Worm (Caenorhabditis elegans): ENCODE measurements around the gene Y45F10B.9.
"Not testable (repeated sequence)": the region's sequence is repeated elsewhere in the genome, so short reads cannot be mapped to it uniquely, and the experiment has no call there.

Y45F10B.9 gene

ce11 chrIV:13591645-13592044 is 6.1 kb downstream of the Y45F10B.9 start, which contains the start of gene tsp-5:
Gene tsp-5 (minus strand): TSS chrIV:13591745.
- TF ChIP-seq T26A8.4 (GFP tag; IDR thresholded peaks at IDR 0.05): no peak
- peak; percentile 33 for TF ChIP-seq aha-1 (tag)

ce11 chrIV:13588544-13589043 is 9.1 kb downstream of the Y45F10B.9 start, which contains the start of gene sru-9:
Gene sru-9 (plus strand): TSS chrIV:13588993.
- peak; percentile 66 for TF ChIP-seq snpc-1.2 (GFP tag; IDR thresholded peaks at IDR 0.05)

- TF ChIP-seq ZK546.5 (tag; optimal IDR thresholded peaks at IDR 0.05) (no peak), mdt-29 (GFP tag; IDR thresholded peaks at IDR 0.05) (no peak), unc-62 (GFP tag; optimal IDR thresholded peaks at IDR 0.05 in 1 of 2) (peak in 1 of 2 experiments; percentile 85), unc-62 (tag; optimal IDR thresholded peaks at IDR 0.05) (no peak), cey-2 (tag; optimal IDR thresholded peaks at IDR 0.05; ENCODE audit: borderline replicate concordance, insufficient read depth) (no peak)
These were observed 10.5 kb downstream of the Y45F10B.9 start, which contains the start of gene Y45F10B.12 for ce11 chrIV:13587175-13587574. Gene Y45F10B.12 (plus strand): TSS chrIV:13587475.

- TF ChIP-seq lin-38 (GFP tag; IDR thresholded peaks at IDR 0.05) (no peak), spr-3 (GFP tag; optimal IDR thresholded peaks at IDR 0.05) (no peak), sdz-12 (GFP tag; optimal IDR thresholded peaks at IDR 0.05) (no peak), ceh-28 (tag; optimal IDR thresholded peaks at IDR 0.05) (no peak), jun-1 (tag; optimal IDR thresholded peaks at IDR 0.05) (no peak), set-16 (GFP tag; IDR thresholded peaks at IDR 0.05) (no peak), ceh-44 (GFP tag; IDR thresholded peaks at IDR 0.05) (no peak), pha-4 (GFP tag; IDR thresholded peaks at IDR 0.05) (no peak), pha-4 (tag; optimal IDR thresholded peaks at IDR 0.05) (no peak), dve-1 (tag; optimal IDR thresholded peaks at IDR 0.05; ENCODE audit: insufficient read depth) (no peak), zag-1 (tag; optimal IDR thresholded peaks at IDR 0.05) (no peak), tra-1 (GFP tag; IDR thresholded peaks at IDR 0.05) (no peak), lin-1 (GFP tag; IDR thresholded peaks at IDR 0.05) (no peak), ceh-82 (tag; optimal IDR thresholded peaks at IDR 0.05) (no peak), madf-5 (GFP tag; IDR thresholded peaks at IDR 0.05) (no peak), Y48G9A.11 (GFP tag; IDR thresholded peaks at IDR 0.05) (no peak), saeg-2 (GFP tag; IDR thresholded peaks at IDR 0.05) (no peak), F26F4.8 (GFP tag; conservative IDR thresholded peaks at IDR 0.05) (no peak), ZK546.5 (tag; optimal IDR thresholded peaks at IDR 0.05) (no peak)
These were observed 13.1 kb downstream of the Y45F10B.9 start, which contains the start of gene sru-11 for ce11 chrIV:13584646-13585045. Gene sru-11 (plus strand): TSS chrIV:13584946.

ce11 chrIV:13582909-13583308 is 14.8 kb downstream of the Y45F10B.9 start, which contains the start of gene sru-12:
Gene sru-12 (plus strand): TSS chrIV:13583209.
- TF ChIP-seq snpc-4 (tag; optimal IDR thresholded peaks at IDR 0.05) (no peak), tra-1 (GFP tag; IDR thresholded peaks at IDR 0.05) (no peak), nhr-25 (tag; optimal IDR thresholded peaks at IDR 0.05; ENCODE audit: borderline replicate concordance, insufficient read depth) (no peak), fos-1 (tag; optimal IDR thresholded peaks at IDR 0.05) (no peak)

ce11 chrIV:13578953-13579352 is 18.8 kb downstream of the Y45F10B.9 start, which contains the start of gene sru-16:
Gene sru-16 (plus strand): TSS chrIV:13579253.
- TF ChIP-seq nhr-42 (GFP tag; IDR thresholded peaks at IDR 0.05); arid-1 (GFP tag; conservative IDR thresholded peaks at IDR 0.05); sdz-12 (GFP tag; optimal IDR thresholded peaks at IDR 0.05): not testable (repeated sequence)
